Worm (Caenorhabditis elegans) whole organism, L4/young adult: Measurements from ENCODE around the gene C30G7.4.

Source experiments
- dao-5 ChIP-seq: sonication (generic microtip); optimal IDR thresholded peaks from 2 replicates; lab custom pipeline; 2016; ENCODE audit warnings: missing genotype, missing genetic modification characterization, moderate library complexity, missing compliant biosample characterization
- him-1 ChIP-seq: sonication (generic microtip); optimal IDR thresholded peaks from 2 replicates; lab custom pipeline; 2016; ENCODE audit warnings: missing genotype, missing genetic modification reagents, missing genetic modification characterization, missing compliant biosample characterization

ce11 chrV:14954633-14955032 is 7.7 kb upstream of the C30G7.4 start, which contains the start of gene C30G7.5:
- TF ChIP-seq dao-5 (tag; lab: Kevin White, UChicago) (no peak), him-1 (tag; lab: Kevin White, UChicago) (no peak)
